Worm (Caenorhabditis elegans) whole organism, L2 larva: ENCODE results near the gene F21C10.7.

Experiments
- aly-2 ChIP-seq: fragments of 150-350 bp; optimal IDR thresholded peaks from 2 replicates; lab custom pipeline; 2014; ENCODE audit warnings: missing biosample characterization, missing genetic modification characterization
- ama-1 ChIP-seq: fragments of 150-350 bp; optimal IDR thresholded peaks from 2 replicates; lab custom pipeline; 2018; ENCODE audit warnings: inconsistent platforms
- nhr-6 ChIP-seq: fragments of 150-350 bp; optimal IDR thresholded peaks from 2 replicates; lab custom pipeline; 2014; ENCODE audit warnings: missing biosample characterization, missing genetic modification characterization
- nhr-77 ChIP-seq: fragments of 150-350 bp; optimal IDR thresholded peaks from 2 replicates; lab custom pipeline; 2014; ENCODE audit warnings: missing biosample characterization, missing genetic modification characterization
- skn-1 ChIP-seq: sonication (generic microtip); optimal IDR thresholded peaks from 2 replicates; lab custom pipeline; 2017; ENCODE audit warnings: missing biosample characterization, missing genetic modification characterization
- snpc-4 ChIP-seq: fragments of 150-350 bp; optimal IDR thresholded peaks from 2 replicates; lab custom pipeline; 2014; ENCODE audit warnings: missing biosample characterization, missing genetic modification characterization

DNA sequence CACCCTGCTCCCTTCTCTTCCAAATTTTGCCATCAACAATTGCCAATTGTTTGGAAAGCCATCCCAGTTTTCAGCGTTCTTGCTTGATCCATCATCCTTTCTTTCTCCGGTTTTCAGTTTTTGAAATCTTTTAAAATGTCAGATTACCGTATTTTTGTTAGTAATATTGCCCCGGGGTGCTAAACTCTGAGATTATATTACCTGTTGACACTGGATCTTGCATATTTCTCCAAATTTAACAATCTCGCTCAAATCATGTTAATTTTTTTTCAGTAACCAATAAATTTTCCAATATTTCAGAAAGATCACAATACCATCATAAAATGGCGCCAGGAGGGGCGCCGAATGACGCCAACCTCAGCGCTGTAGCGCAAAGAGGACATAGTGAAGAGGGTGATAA, at the start of gene F21C10.7:
- TF ChIP-seq snpc-4 (tag; lab: Kevin White, UChicago): no peak
- no peak for TF ChIP-seq skn-1 (tag; lab: Kevin White, UChicago)
- TF ChIP-seq ama-1 (lab: Kevin White, UChicago): no peak
- TF ChIP-seq nhr-77: no peak
- TF ChIP-seq nhr-6 (tag; lab: Kevin White, UChicago): no peak
- no peak for TF ChIP-seq aly-2 (tag; lab: Kevin White, UChicago)
